Worm (Caenorhabditis elegans) whole organism, L1 larva: Measurements from ENCODE around the gene K08D8.9.

Experiments
- C04F5.9 ChIP-seq: sonication (generic microtip); optimal IDR thresholded peaks from 2 replicates; lab custom pipeline; 2016; ENCODE audit warnings: missing genetic modification characterization, missing compliant biosample characterization
- C16A3.4 ChIP-seq: fragments of 150-350 bp; optimal IDR thresholded peaks from 2 replicates; lab custom pipeline; 2014; ENCODE audit warnings: missing biosample characterization, missing genetic modification characterization
- F16B12.6 ChIP-seq: fragments of 150-350 bp; optimal IDR thresholded peaks from 2 replicates; lab custom pipeline; 2014; ENCODE audit warnings: missing biosample characterization, missing genetic modification characterization
- Y116A8C.19 ChIP-seq: sonication (generic microtip); optimal IDR thresholded peaks from 2 replicates; lab custom pipeline; 2016; ENCODE audit warnings: missing compliant biosample characterization, missing genetic modification characterization, borderline replicate concordance
- alr-1 ChIP-seq: fragments of 200-800 bp; sonication (Bioruptor generic); optimal IDR thresholded peaks from 2 replicates; lab custom pipeline; 2018; ENCODE audit warnings: borderline replicate concordance, mild to moderate bottlenecking, missing genetic modification characterization, missing compliant biosample characterization
- aly-2 ChIP-seq: fragments of 150-350 bp; optimal IDR thresholded peaks from 2 replicates; lab custom pipeline; 2014; ENCODE audit warnings: missing biosample characterization, missing genetic modification characterization
- ceh-90 ChIP-seq: sonication (generic microtip); optimal IDR thresholded peaks from 2 replicates; lab custom pipeline; 2016; ENCODE audit warnings: missing genetic modification characterization, missing compliant biosample characterization
- dpl-1 ChIP-seq, 3 experiments: fragments of 150-350 bp in 2 of 3; sonication (generic microtip) in 1 of 3; optimal IDR thresholded peaks; 2 replicates each; lab custom pipeline; 2014 to 2017; ENCODE audit warnings: missing biosample characterization in 3 of 3, missing genetic modification characterization in 3 of 3, missing genetic modification reagents in 3 of 3
- dsc-1 ChIP-seq: sonication (generic microtip); optimal IDR thresholded peaks from 2 replicates; lab custom pipeline; 2016; ENCODE audit warnings: mild to moderate bottlenecking, missing genetic modification characterization, missing compliant biosample characterization
- efl-1 ChIP-seq, 4 experiments: fragments of 150-350 bp; optimal IDR thresholded peaks in 3 of 4; peaks in 1 of 4; 1 replicate in 1 of 4; 2 replicates in 3 of 4; lab custom pipeline; 2014; ENCODE audit warnings: missing biosample characterization in 2 of 4, missing genetic modification characterization in 2 of 4, missing genetic modification reagents in 2 of 4
- elt-2 ChIP-seq: sonication (generic microtip); optimal IDR thresholded peaks from 2 replicates; lab custom pipeline; 2016; ENCODE audit warnings: missing genetic modification characterization, mild to moderate bottlenecking, inconsistent platforms, missing compliant biosample characterization, missing genetic modification reagents
- fkh-10 ChIP-seq: sonication (generic microtip); optimal IDR thresholded peaks from 2 replicates; lab custom pipeline; 2017; ENCODE audit warnings: missing biosample characterization, missing genetic modification reagents, missing genetic modification characterization
- fkh-4 ChIP-seq: sonication (generic microtip); optimal IDR thresholded peaks from 2 replicates; lab custom pipeline; 2016; ENCODE audit warnings: missing compliant biosample characterization, missing genetic modification characterization, borderline replicate concordance
- hlh-17 ChIP-seq: fragments of 200-800 bp; sonication (Bioruptor generic); optimal IDR thresholded peaks from 2 replicates; lab custom pipeline; 2018; ENCODE audit warnings: missing genetic modification characterization, mild to moderate bottlenecking, missing compliant biosample characterization, moderate library complexity, borderline replicate concordance
- hlh-4 ChIP-seq: sonication (generic microtip); optimal IDR thresholded peaks from 2 replicates; lab custom pipeline; 2016; ENCODE audit warnings: mild to moderate bottlenecking, missing genetic modification characterization, missing compliant biosample characterization
- hpl-2 ChIP-seq: fragments of 150-350 bp; optimal IDR thresholded peaks from 2 replicates; lab custom pipeline; 2014; ENCODE audit warnings: missing biosample characterization, missing genetic modification reagents, missing genetic modification characterization
- jun-1 ChIP-seq: fragments of 150-350 bp; optimal IDR thresholded peaks from 2 replicates; lab custom pipeline; 2014; ENCODE audit warnings: missing biosample characterization, missing genetic modification reagents, missing genetic modification characterization
- lin-13 ChIP-seq: fragments of 150-350 bp; optimal IDR thresholded peaks from 2 replicates; lab custom pipeline; 2014; ENCODE audit warnings: missing biosample characterization, missing genetic modification reagents, missing genetic modification characterization
- lin-14 ChIP-seq: fragments of 200-800 bp; sonication (Bioruptor generic); optimal IDR thresholded peaks from 2 replicates; lab custom pipeline; 2018; ENCODE audit warnings: mild to moderate bottlenecking, missing genetic modification characterization, moderate library complexity, missing compliant biosample characterization
- lin-35 ChIP-seq, 2 experiments: fragments of 150-350 bp; optimal IDR thresholded peaks; 2 replicates each; lab custom pipeline; 2014; ENCODE audit warnings: missing biosample characterization in 2 of 2, missing genetic modification characterization in 2 of 2, missing genetic modification reagents in 2 of 2
- lsy-2 ChIP-seq, 2 experiments: fragments of 150-350 bp; optimal IDR thresholded peaks; 2 replicates each; lab custom pipeline; 2014; ENCODE audit warnings: missing biosample characterization in 2 of 2, missing genetic modification characterization in 2 of 2
- mab-9 ChIP-seq: fragments of 200-800 bp; sonication (Bioruptor generic); IDR thresholded peaks from 2 replicates; pipeline ENCODE4 v1.3.6; 2022; ENCODE audit warnings: missing genetic modification reagents, missing genetic modification characterization, missing compliant biosample characterization
- nhr-11 ChIP-seq: fragments of 150-350 bp; optimal IDR thresholded peaks from 2 replicates; lab custom pipeline; 2014; ENCODE audit warnings: missing biosample characterization, missing genetic modification characterization
- nhr-19 ChIP-seq: fragments of 200-800 bp; sonication (Bioruptor generic); conservative IDR thresholded peaks from 2 replicates; pipeline ENCODE4 v1.3.6; 2022; ENCODE audit warnings: missing genetic modification characterization, missing compliant biosample characterization
- nhr-20 ChIP-seq: sonication (generic microtip); optimal IDR thresholded peaks from 2 replicates; lab custom pipeline; 2016; ENCODE audit warnings: mild to moderate bottlenecking, missing genetic modification characterization, missing compliant biosample characterization
- nhr-47 ChIP-seq: sonication (generic microtip); optimal IDR thresholded peaks from 2 replicates; lab custom pipeline; 2016; ENCODE audit warnings: mild to moderate bottlenecking, missing genetic modification characterization, moderate library complexity, missing compliant biosample characterization
- nhr-71 ChIP-seq: sonication (generic microtip); optimal IDR thresholded peaks from 2 replicates; lab custom pipeline; 2016; ENCODE audit warnings: mild to moderate bottlenecking, missing genetic modification characterization, moderate library complexity, missing compliant biosample characterization
- nhr-77 ChIP-seq: fragments of 150-350 bp; optimal IDR thresholded peaks from 2 replicates; lab custom pipeline; 2014; ENCODE audit warnings: missing biosample characterization, missing genetic modification characterization
- nhr-84 ChIP-seq: sonication (generic microtip); optimal IDR thresholded peaks from 2 replicates; lab custom pipeline; 2017; ENCODE audit warnings: missing biosample characterization, missing genetic modification characterization
- nhr-90 ChIP-seq: sonication (generic microtip); optimal IDR thresholded peaks from 2 replicates; lab custom pipeline; 2016; ENCODE audit warnings: mild to moderate bottlenecking, missing genetic modification characterization, missing compliant biosample characterization; ENCODE audit not compliant: poor library complexity
- pag-3 ChIP-seq: sonication (generic microtip); optimal IDR thresholded peaks from 2 replicates; lab custom pipeline; 2017; ENCODE audit warnings: missing genetic modification characterization, mild to moderate bottlenecking, missing compliant biosample characterization, antibody characterized with exemption, borderline replicate concordance; ENCODE audit not compliant: insufficient read depth
- pax-3 ChIP-seq: fragments of 200-800 bp; sonication (Bioruptor generic); optimal IDR thresholded peaks from 2 replicates; lab custom pipeline; 2018; ENCODE audit warnings: mild to moderate bottlenecking, missing genetic modification characterization, moderate library complexity, missing compliant biosample characterization
- pqm-1 ChIP-seq: sonication (generic microtip); optimal IDR thresholded peaks from 3 replicates; lab custom pipeline; 2017; ENCODE audit warnings: missing biosample characterization, missing genetic modification characterization
- rnt-1 ChIP-seq: sonication (generic microtip); optimal IDR thresholded peaks from 2 replicates; lab custom pipeline; 2016; ENCODE audit warnings: mild to moderate bottlenecking, missing genetic modification characterization, moderate library complexity, missing compliant biosample characterization
- sptf-1 ChIP-seq: fragments of 150-350 bp; optimal IDR thresholded peaks from 2 replicates; lab custom pipeline; 2014; ENCODE audit warnings: missing biosample characterization, missing genetic modification characterization
- tlp-1 ChIP-seq: fragments of 150-350 bp; optimal IDR thresholded peaks from 2 replicates; lab custom pipeline; 2014; ENCODE audit warnings: missing biosample characterization, missing genetic modification characterization
- unc-130 ChIP-seq: fragments of 150-350 bp; optimal IDR thresholded peaks from 2 replicates; lab custom pipeline; 2017; ENCODE audit warnings: missing biosample characterization, missing genetic modification characterization, inconsistent platforms
- unc-98 ChIP-seq: fragments of 200-800 bp; sonication (Bioruptor generic); IDR thresholded peaks from 2 replicates; pipeline ENCODE4 v1.3.6; 2022; ENCODE audit warnings: missing genetic modification characterization, missing compliant biosample characterization
- vab-15 ChIP-seq: sonication (generic microtip); optimal IDR thresholded peaks from 2 replicates; lab custom pipeline; 2017; ENCODE audit warnings: missing genotype, mild to moderate bottlenecking, missing genetic modification characterization, missing compliant biosample characterization
- zip-4 ChIP-seq: fragments of 200-800 bp; sonication (Bioruptor generic); optimal IDR thresholded peaks from 2 replicates; lab custom pipeline; 2018; ENCODE audit warnings: mild to moderate bottlenecking, missing genetic modification characterization, moderate library complexity, missing compliant biosample characterization
- ztf-4 ChIP-seq: fragments of 150-350 bp; optimal IDR thresholded peaks from 2 replicates; lab custom pipeline; 2014; ENCODE audit warnings: missing biosample characterization, missing genetic modification characterization

K08D8.9 gene

DNA sequence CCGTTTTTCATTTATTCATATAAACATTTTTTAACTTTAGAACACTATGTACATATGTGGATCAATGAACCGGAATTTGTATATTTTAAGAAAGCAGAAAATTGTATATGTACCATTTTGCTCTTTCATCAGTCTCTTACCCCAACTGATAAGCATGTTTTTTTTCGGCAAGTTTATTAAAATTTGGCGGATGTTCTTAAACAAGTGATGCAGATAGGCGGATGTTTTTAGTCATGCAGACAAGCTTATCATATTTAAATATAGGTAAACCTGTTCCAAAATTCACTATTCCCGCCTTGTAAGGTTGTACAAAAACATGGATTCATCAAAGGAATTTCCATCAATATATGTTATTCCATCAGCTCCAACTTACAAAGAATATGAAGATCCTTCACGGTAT is at the start of gene K08D8.9:
Gene K08D8.9 (plus strand): TSS at position 301 of the 400 bp plus-strand sequence.
- TF ChIP-seq hpl-2 (GFP tag; lab: Kevin White, UChicago) (no peak), pag-3 (no peak), nhr-47 (tag; lab: Kevin White, UChicago) (no peak), hlh-17 (no peak), nhr-90 (tag; lab: Kevin White, UChicago) (no peak), dsc-1 (no peak), nhr-19 (GFP tag; lab: Robert Waterston, UW) (no peak), hlh-4 (tag; lab: Kevin White, UChicago) (no peak), nhr-77 (tag; lab: Kevin White, UChicago) (no peak), C16A3.4 (no peak), ceh-90 (tag; lab: Kevin White, UChicago) (no peak), zip-4 (no peak), nhr-84 (tag; lab: Kevin White, UChicago) (no peak), mab-9 (GFP tag; lab: Robert Waterston, UW) (no peak), nhr-11 (tag; lab: Kevin White, UChicago) (no peak), F16B12.6 (no peak), vab-15 (tag; lab: Kevin White, UChicago) (no peak), fkh-4 (no peak)
- TF ChIP-seq, all 84 proteins: peak for 0

ce11 chrIV:12854372-12855114 is 44.9 kb upstream of the K08D8.9 start:
- TF ChIP-seq alr-1 (tag; lab: Kevin White, UChicago) (no peak), lin-35 (GFP tag; optimal IDR thresholded peaks at IDR 0.05; lab: Kevin White, UChicago) (peak; percentile 39 to 62), tlp-1 (tag; lab: Kevin White, UChicago) (no peak), C16A3.4 (no peak), efl-1 (optimal IDR thresholded peaks at IDR 0.05; lab: Kevin White, UChicago) (peak; percentile 73 to 84), efl-1 (GFP tag; optimal IDR thresholded peaks at IDR 0.05 in 1 of 2; lab: Kevin White, UChicago) (peak; percentile 74 to 97), aly-2 (tag; lab: Kevin White, UChicago) (no peak), nhr-71 (no peak), dpl-1 (GFP tag; optimal IDR thresholded peaks at IDR 0.05; lab: Kevin White, UChicago) (peak; percentile 48 to 71 (median 58))

ce11 chrIV:12855248-12855647 is 44.2 kb upstream of the K08D8.9 start, which contains the start of gene nstp-5:
Gene nstp-5, plus strand, starts transcription at chrIV:12855548.
- no peak for TF ChIP-seq nhr-47 (tag; lab: Kevin White, UChicago)

DNA sequence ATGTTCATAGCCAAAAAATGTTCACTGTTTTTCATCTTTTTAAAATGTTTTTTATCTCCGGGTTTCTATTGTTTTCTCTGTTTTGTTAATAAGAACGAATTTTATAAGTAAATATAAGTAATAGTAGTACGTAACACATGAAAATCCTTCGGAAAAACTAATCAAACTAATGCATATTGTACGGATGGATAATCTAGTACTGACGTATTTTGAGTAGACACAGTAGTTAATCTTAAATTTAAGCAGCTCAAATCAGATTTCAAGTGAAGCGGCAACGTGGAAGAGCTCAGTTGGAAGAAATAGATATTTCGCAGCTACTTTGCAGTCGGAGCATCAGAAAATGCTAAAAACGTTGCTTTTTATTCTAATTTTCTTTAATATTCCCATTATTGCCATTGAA is 39.7 kb upstream of the K08D8.9 start, which contains the start of gene gcy-18:
Gene gcy-18 (plus strand): TSS at position 301 of the 400 bp plus-strand sequence.
- TF ChIP-seq dsc-1 = peak; percentile 27
- TF ChIP-seq Y116A8C.19 (tag; lab: Kevin White, UChicago) = no peak

DNA sequence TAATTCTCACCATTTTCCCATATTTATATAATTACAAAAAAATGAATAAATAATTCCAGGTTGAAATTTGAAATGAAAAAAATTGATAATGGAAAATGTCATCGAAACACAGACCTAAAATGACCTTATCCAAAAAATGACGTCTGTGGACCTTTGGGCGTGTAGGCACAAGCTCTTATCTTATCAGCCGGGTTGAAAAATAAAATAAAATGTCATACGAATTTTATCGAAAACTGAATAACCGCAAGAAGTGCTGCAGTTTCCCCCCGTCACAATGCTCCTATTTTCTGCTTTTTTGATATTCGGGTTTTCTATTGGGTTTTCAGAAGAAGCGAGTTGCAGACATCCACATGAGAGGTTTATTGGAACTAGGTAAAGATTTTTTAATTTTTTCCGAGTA is 33.6 kb upstream of the K08D8.9 start, which contains the start of gene clec-186:
Gene clec-186 (plus strand): TSS at position 226 of the 400 bp plus-strand sequence.
- no peak for TF ChIP-seq nhr-19 (GFP tag; lab: Robert Waterston, UW)
- no peak for TF ChIP-seq lin-13 (GFP tag; lab: Kevin White, UChicago)
- TF ChIP-seq fkh-10 (GFP tag; lab: Kevin White, UChicago) = no peak
- no peak for TF ChIP-seq lsy-2 (tag; optimal IDR thresholded peaks at IDR 0.05; lab: Kevin White, UChicago)
- TF ChIP-seq sptf-1 (tag; lab: Kevin White, UChicago) = no peak
- TF ChIP-seq nhr-20 (tag; lab: Kevin White, UChicago) = peak; percentile 18
- TF ChIP-seq lin-14 (GFP tag; lab: Kevin White, UChicago) = no peak
- no peak for TF ChIP-seq F16B12.6
- no peak for TF ChIP-seq efl-1 (optimal IDR thresholded peaks at IDR 0.05; lab: Kevin White, UChicago)
- peak in 1 of 2 experiments; percentile 20 for TF ChIP-seq efl-1 (GFP tag; optimal IDR thresholded peaks at IDR 0.05 in 1 of 2; lab: Kevin White, UChicago)
- no peak for TF ChIP-seq unc-98
- peak; percentile 97 for TF ChIP-seq elt-2 (tag; lab: Kevin White, UChicago)
- peak; percentile 40 for TF ChIP-seq pqm-1 (tag; lab: Kevin White, UChicago)
- TF ChIP-seq rnt-1 (tag; lab: Kevin White, UChicago) = no peak
- TF ChIP-seq pax-3 (tag; lab: Kevin White, UChicago) = peak; percentile 45
- TF ChIP-seq unc-130 (tag; lab: Kevin White, UChicago) = no peak
- no peak for TF ChIP-seq ztf-4 (tag; lab: Kevin White, UChicago)
- no peak for TF ChIP-seq nhr-11 (tag; lab: Kevin White, UChicago)
- TF ChIP-seq jun-1 = peak; percentile 5
- TF ChIP-seq C04F5.9 (tag; lab: Kevin White, UChicago) = no peak
